Fruit fly (Drosophila melanogaster): ENCODE data around the gene CG43703.

The CG43703 gene

dm6 chr2L:3778157-3779060 lies 13.1 kb downstream of the CG43703 start (continued):
- TF ChIP-seq E2f2 (GFP tag; IDR thresholded peaks at IDR 0.05), result peak; percentile 11; the same call in 1 of the 2 replicates
- peak; percentile 19 for TF ChIP-seq bcd (GFP tag; optimal IDR thresholded peaks at IDR 0.05)
- TF ChIP-seq CG1233 (GFP tag; optimal IDR thresholded peaks at IDR 0.05), result no peak
- peak; percentile 6 for TF ChIP-seq CG15696 (tag; optimal IDR thresholded peaks at IDR 0.05)
- peak; percentile 42 for TF ChIP-seq CoRest (tag; optimal IDR thresholded peaks at IDR 0.05)
- no peak for TF ChIP-seq btn (GFP tag; optimal IDR thresholded peaks at IDR 0.05)
- TF ChIP-seq Fer3 (tag; optimal IDR thresholded peaks at IDR 0.05), result peak; percentile 20
- no peak for TF ChIP-seq CG8765 (GFP tag; IDR thresholded peaks at IDR 0.05)
- no peak for TF ChIP-seq prd (optimal IDR thresholded peaks at IDR 0.05)
- TF ChIP-seq prd (GFP tag; IDR thresholded peaks at IDR 0.05), result peak; percentile 21; the same call in 1 of the 3 replicates
- no peak for TF ChIP-seq hkb (optimal IDR thresholded peaks at IDR 0.05)
- no peak for TF ChIP-seq hkb (GFP tag; IDR thresholded peaks at IDR 0.05)
- TF ChIP-seq gfzf (GFP tag; optimal IDR thresholded peaks at IDR 0.05), result no peak
- TF ChIP-seq GATAe (GFP tag; conservative IDR thresholded peaks at IDR 0.05), result peak; percentile 83
- no peak for TF ChIP-seq Hr39 (optimal IDR thresholded peaks at IDR 0.05)
- no peak for TF ChIP-seq Asciz (GFP tag; optimal IDR thresholded peaks at IDR 0.05)
- TF ChIP-seq Xrp1 (GFP tag; IDR thresholded peaks at IDR 0.05), result peak; percentile 27; the same call in 1 of the 2 replicates
- 0 out of 2 replicates have a peak, but pooled peaks have one; percentile 4 for TF ChIP-seq sisA (GFP tag; IDR thresholded peaks at IDR 0.05)
- peak; percentile 62 for TF ChIP-seq cwo (GFP tag; optimal IDR thresholded peaks at IDR 0.05)
- TF ChIP-seq wor (GFP tag; IDR thresholded peaks at IDR 0.05), result no peak
- no peak for TF ChIP-seq CG6683 (GFP tag; optimal IDR thresholded peaks at IDR 0.05)
- TF ChIP-seq MBD-R2 (GFP tag; IDR thresholded peaks at IDR 0.05), result no peak
- TF ChIP-seq psq (GFP tag; optimal IDR thresholded peaks at IDR 0.05), result no peak
- TF ChIP-seq pb (GFP tag; optimal IDR thresholded peaks at IDR 0.05), result no peak
- TF ChIP-seq CG12071 (GFP tag; optimal IDR thresholded peaks at IDR 0.05), result no peak
- TF ChIP-seq Bgb (GFP tag; IDR thresholded peaks at IDR 0.05; ENCODE audit: partially characterized antibody), result peak; percentile 11; the same call in 1 of the 2 replicates
- TF ChIP-seq CG8944 (GFP tag; optimal IDR thresholded peaks at IDR 0.05), result no peak
- TF ChIP-seq ac (GFP tag; optimal IDR thresholded peaks at IDR 0.05), result no peak
- TF ChIP-seq danr (GFP tag; IDR thresholded peaks at IDR 0.05), result no peak
- TF ChIP-seq tgo (GFP tag; IDR thresholded peaks at IDR 0.05), result no peak
- no peak for TF ChIP-seq CG17186 (GFP tag; optimal IDR thresholded peaks at IDR 0.05)
- TF ChIP-seq CG3065 (GFP tag; optimal IDR thresholded peaks at IDR 0.05), result no peak
- TF ChIP-seq vnd (GFP tag; IDR thresholded peaks at IDR 0.05; ENCODE audit: partially characterized antibody), result no peak
- TF ChIP-seq NFAT (GFP tag; IDR thresholded peaks at IDR 0.05), result peak; percentile 19; the same call in 1 of the 2 replicates
- TF ChIP-seq Hand (GFP tag; optimal IDR thresholded peaks at IDR 0.05), result no peak
- peak; percentile 1 for TF ChIP-seq CG13424 (tag; optimal IDR thresholded peaks at IDR 0.05)
- no peak for TF ChIP-seq CG33213 (GFP tag; optimal IDR thresholded peaks at IDR 0.05)
- no peak for TF ChIP-seq pnt (GFP tag; optimal IDR thresholded peaks at IDR 0.05)
- no peak for TF ChIP-seq CG2129 (GFP tag; IDR thresholded peaks at IDR 0.05; ENCODE audit: partially characterized antibody)
- TF ChIP-seq tx (GFP tag; optimal IDR thresholded peaks at IDR 0.05), result no peak
- TF ChIP-seq Sin3A (optimal IDR thresholded peaks at IDR 0.05), result no peak
- TF ChIP-seq ci (GFP tag; IDR thresholded peaks at IDR 0.05), result 0 out of 3 replicates have a peak, but pooled peaks have one; percentile 21
- TF ChIP-seq Mes4 (GFP tag; optimal IDR thresholded peaks at IDR 0.05), result no peak
- peak; percentile 40; the same call in 1 of the 2 replicates for TF ChIP-seq CG13287 (GFP tag; IDR thresholded peaks at IDR 0.05; ENCODE audit: partially characterized antibody)
- TF ChIP-seq CG18011 (GFP tag; optimal IDR thresholded peaks at IDR 0.05), result no peak
- no peak for TF ChIP-seq zfh2 (GFP tag; optimal IDR thresholded peaks at IDR 0.05)
- no peak for TF ChIP-seq Fer2 (tag; optimal IDR thresholded peaks at IDR 0.05)
- no peak for TF ChIP-seq CG12104 (GFP tag; optimal IDR thresholded peaks at IDR 0.05)
- no peak for TF ChIP-seq CG9437 (GFP tag; optimal IDR thresholded peaks at IDR 0.05)
- TF ChIP-seq CG1832 (GFP tag; optimal IDR thresholded peaks at IDR 0.05), result no peak

Measured in whole organism, embryonic.